Worm (Caenorhabditis elegans) whole organism, early embryonic: ENCODE data around the gene fbxa-108.

Experiments used
- B0310.2 ChIP-seq: sonication (generic microtip); optimal IDR thresholded peaks from 2 replicates; lab custom pipeline; 2016; ENCODE audit warnings: mild to moderate bottlenecking, missing genetic modification characterization, missing compliant biosample characterization
- F13C5.2 ChIP-seq: sonication (generic microtip); optimal IDR thresholded peaks from 2 replicates; lab custom pipeline; 2017; ENCODE audit warnings: mild to moderate bottlenecking, missing genetic modification characterization, inconsistent platforms, missing compliant biosample characterization
- aly-1 ChIP-seq: sonication (generic microtip); optimal IDR thresholded peaks from 2 replicates; lab custom pipeline; 2016; ENCODE audit warnings: missing genetic modification characterization, missing compliant biosample characterization
- ama-1 ChIP-seq: fragments of 150-350 bp; optimal IDR thresholded peaks from 2 replicates; lab custom pipeline; 2014
- ceh-13 ChIP-seq: fragments of 200-800 bp; sonication (Bioruptor generic); optimal IDR thresholded peaks from 2 replicates; lab custom pipeline; 2018; ENCODE audit warnings: mild to moderate bottlenecking, missing genetic modification characterization, missing compliant biosample characterization
- ceh-36 ChIP-seq: sonication (generic microtip); optimal IDR thresholded peaks from 2 replicates; lab custom pipeline; 2016; ENCODE audit warnings: missing genetic modification characterization, inconsistent platforms, missing compliant biosample characterization
- ets-7 ChIP-seq: sonication (generic microtip); optimal IDR thresholded peaks from 2 replicates; lab custom pipeline; 2016; ENCODE audit warnings: missing genotype, missing genetic modification characterization, missing compliant biosample characterization
- flt-1 ChIP-seq: fragments of 200-800 bp; sonication (Bioruptor generic); IDR thresholded peaks from 2 replicates; pipeline ENCODE4 v1.3.6; 2022; ENCODE audit warnings: missing genetic modification characterization, missing compliant biosample characterization
- hmbx-1 ChIP-seq: sonication (generic microtip); optimal IDR thresholded peaks from 2 replicates; lab custom pipeline; 2016; ENCODE audit warnings: mild to moderate bottlenecking, missing genetic modification characterization, missing compliant biosample characterization
- hmg-4 ChIP-seq: fragments of 200-800 bp; sonication (Bioruptor generic); optimal IDR thresholded peaks from 2 replicates; lab custom pipeline; 2018; ENCODE audit warnings: mild to moderate bottlenecking, missing genetic modification characterization, missing compliant biosample characterization
- hnd-1 ChIP-seq: sonication (generic microtip); optimal IDR thresholded peaks from 2 replicates; lab custom pipeline; 2016; ENCODE audit warnings: missing genetic modification characterization, missing compliant biosample characterization
- pes-1 ChIP-seq: fragments of 200-800 bp; sonication (Bioruptor generic); IDR thresholded peaks from 2 replicates; pipeline ENCODE4 v1.3.6; 2022; ENCODE audit warnings: missing genetic modification reagents, missing genetic modification characterization, missing compliant biosample characterization
- scrt-1 ChIP-seq: fragments of 200-800 bp; sonication (Bioruptor generic); IDR thresholded peaks from 2 replicates; pipeline ENCODE4 v1.3.6; 2022; ENCODE audit warnings: missing genetic modification characterization, missing compliant biosample characterization
- sea-1 ChIP-seq: fragments of 200-800 bp; sonication (Bioruptor generic); conservative IDR thresholded peaks from 2 replicates; pipeline ENCODE4 v1.3.6; 2022; ENCODE audit warnings: missing genetic modification characterization, missing compliant biosample characterization
- tbx-11 ChIP-seq: fragments of 200-800 bp; sonication (Bioruptor generic); IDR thresholded peaks from 2 replicates; pipeline ENCODE4 v1.3.6; 2022; ENCODE audit warnings: missing genetic modification characterization, missing compliant biosample characterization
- tbx-37 ChIP-seq: fragments of 200-800 bp; sonication (Bioruptor generic); conservative IDR thresholded peaks from 2 replicates; pipeline ENCODE4 v1.3.6; 2022; ENCODE audit warnings: missing genetic modification reagents, missing genetic modification characterization, missing compliant biosample characterization
- tra-4 ChIP-seq: sonication (generic microtip); optimal IDR thresholded peaks from 2 replicates; lab custom pipeline; 2017; ENCODE audit warnings: missing genetic modification characterization, missing compliant biosample characterization

Gene fbxa-108

ce11 chrV:17655205-17655604 is 4.0 kb downstream of the fbxa-108 start:
- no peak for TF ChIP-seq hnd-1 (tag; lab: Kevin White, UChicago)
- no peak for TF ChIP-seq hmbx-1 (tag; lab: Kevin White, UChicago)
- TF ChIP-seq pes-1 (GFP tag; lab: Robert Waterston, UW), result no peak
- no peak for TF ChIP-seq tbx-11 (GFP tag; lab: Robert Waterston, UW)

- TF ChIP-seq tbx-37 (GFP tag; lab: Robert Waterston, UW), result no peak
- no peak for TF ChIP-seq flt-1 (GFP tag; lab: Robert Waterston, UW)
- no peak for TF ChIP-seq sea-1 (GFP tag; lab: Robert Waterston, UW)
- no peak for TF ChIP-seq ets-7 (tag; lab: Kevin White, UChicago)
Observed at ce11 chrV:17650427-17650826, 8.8 kb downstream of the fbxa-108 start, which contains the start of gene fbxa-192. fbxa-192 (minus strand) TSS chrV:17650527.

- TF ChIP-seq ceh-13 (GFP tag; lab: Kevin White, UChicago), result no peak
- TF ChIP-seq tra-4 (tag; lab: Kevin White, UChicago), result no peak
- TF ChIP-seq pes-1 (GFP tag; lab: Robert Waterston, UW), result no peak
- no peak for TF ChIP-seq B0310.2 (tag; lab: Kevin White, UChicago)
- no peak for TF ChIP-seq tbx-37 (GFP tag; lab: Robert Waterston, UW)
- TF ChIP-seq F13C5.2, result no peak
- no peak for TF ChIP-seq tbx-11 (GFP tag; lab: Robert Waterston, UW)
- no peak for TF ChIP-seq sea-1 (GFP tag; lab: Robert Waterston, UW)
- TF ChIP-seq ceh-36 (tag; lab: Kevin White, UChicago), result no peak
- TF ChIP-seq hmg-4 (GFP tag; lab: Kevin White, UChicago), result no peak
- no peak for TF ChIP-seq hmbx-1 (tag; lab: Kevin White, UChicago)
- TF ChIP-seq aly-1 (tag; lab: Kevin White, UChicago), result no peak
- TF ChIP-seq ets-7 (tag; lab: Kevin White, UChicago), result no peak
- no peak for TF ChIP-seq hnd-1 (tag; lab: Kevin White, UChicago)
- no peak for TF ChIP-seq flt-1 (GFP tag; lab: Robert Waterston, UW)
Observed at ce11 chrV:17628566-17628965, 30.6 kb downstream of the fbxa-108 start, which contains the start of gene F57G4.10. F57G4.10 (plus strand) TSS chrV:17628866.

ce11 chrV:17624906-17625305 is 34.3 kb downstream of the fbxa-108 start, which contains the start of gene F57G4.11:
F57G4.11 (plus strand) TSS chrV:17625206.
- TF ChIP-seq ama-1 (lab: Kevin White, UChicago), result no peak
- TF ChIP-seq B0310.2 (tag; lab: Kevin White, UChicago), result no peak
- TF ChIP-seq hmbx-1 (tag; lab: Kevin White, UChicago), result no peak
- TF ChIP-seq ceh-13 (GFP tag; lab: Kevin White, UChicago), result no peak
- no peak for TF ChIP-seq ets-7 (tag; lab: Kevin White, UChicago)
- TF ChIP-seq F13C5.2, result no peak
- TF ChIP-seq tbx-37 (GFP tag; lab: Robert Waterston, UW), result no peak
- no peak for TF ChIP-seq tbx-11 (GFP tag; lab: Robert Waterston, UW)
- no peak for TF ChIP-seq aly-1 (tag; lab: Kevin White, UChicago)
- no peak for TF ChIP-seq scrt-1
- no peak for TF ChIP-seq flt-1 (GFP tag; lab: Robert Waterston, UW)
- TF ChIP-seq sea-1 (GFP tag; lab: Robert Waterston, UW), result no peak

ce11 chrV:17623230-17623629 is 36.0 kb downstream of the fbxa-108 start, which contains the start of gene F57G4.1:
F57G4.1 (plus strand) TSS chrV:17623530.
- no peak for TF ChIP-seq hmg-4 (GFP tag; lab: Kevin White, UChicago)
- TF ChIP-seq tra-4 (tag; lab: Kevin White, UChicago), result no peak
- TF ChIP-seq ceh-36 (tag; lab: Kevin White, UChicago), result no peak
- no peak for TF ChIP-seq ama-1 (lab: Kevin White, UChicago)
- TF ChIP-seq tbx-11 (GFP tag; lab: Robert Waterston, UW), result no peak
- no peak for TF ChIP-seq pes-1 (GFP tag; lab: Robert Waterston, UW)

- TF ChIP-seq tra-4 (tag; lab: Kevin White, UChicago) (no peak), F13C5.2 (no peak), tbx-37 (GFP tag; lab: Robert Waterston, UW) (no peak), aly-1 (tag; lab: Kevin White, UChicago) (no peak), hmg-4 (GFP tag; lab: Kevin White, UChicago) (no peak), hmbx-1 (tag; lab: Kevin White, UChicago) (no peak), ama-1 (lab: Kevin White, UChicago) (no peak), flt-1 (GFP tag; lab: Robert Waterston, UW) (no peak), pes-1 (GFP tag; lab: Robert Waterston, UW) (no peak)
Observed at ce11 chrV:17620266-17620665, 38.9 kb downstream of the fbxa-108 start, which contains the start of gene Y6G8.8. Y6G8.8 (plus strand) TSS chrV:17620566.

ce11 chrV:17616807-17617206 is 42.4 kb downstream of the fbxa-108 start, which contains the start of gene Y6G8.6:
Y6G8.6 (minus strand) TSS chrV:17616904.
- no peak for TF ChIP-seq ceh-13 (GFP tag; lab: Kevin White, UChicago)
- TF ChIP-seq B0310.2 (tag; lab: Kevin White, UChicago), result no peak

- TF ChIP-seq sea-1 (GFP tag; lab: Robert Waterston, UW) (no peak), ceh-13 (GFP tag; lab: Kevin White, UChicago) (no peak), ama-1 (lab: Kevin White, UChicago) (no peak), tra-4 (tag; lab: Kevin White, UChicago) (no peak), aly-1 (tag; lab: Kevin White, UChicago) (no peak), ets-7 (tag; lab: Kevin White, UChicago) (no peak), ceh-36 (tag; lab: Kevin White, UChicago) (no peak), hmg-4 (GFP tag; lab: Kevin White, UChicago) (no peak), F13C5.2 (no peak), pes-1 (GFP tag; lab: Robert Waterston, UW) (no peak), tbx-37 (GFP tag; lab: Robert Waterston, UW) (no peak), flt-1 (GFP tag; lab: Robert Waterston, UW) (no peak), scrt-1 (no peak), B0310.2 (tag; lab: Kevin White, UChicago) (no peak), hnd-1 (tag; lab: Kevin White, UChicago) (no peak), tbx-11 (GFP tag; lab: Robert Waterston, UW) (no peak), hmbx-1 (tag; lab: Kevin White, UChicago) (no peak)
Observed at ce11 chrV:17615609-17616008, 43.6 kb downstream of the fbxa-108 start, which contains the start of gene Y6G8.5. Y6G8.5 (minus strand) TSS chrV:17615709.
